Worm (Caenorhabditis elegans) whole organism, midembryonic: ENCODE data around the gene T10C6.15.
A peak's percentile ranks its signal among the peaks of the same experiment; 100 is the strongest.

ENCODE experiments used
- T22C8.4 ChIP-seq: fragments of 200-800 bp; sonication (Bioruptor generic); IDR thresholded peaks from 2 replicates; pipeline ENCODE4 v1.3.6; 2022; ENCODE audit warnings: missing genetic modification characterization, missing compliant biosample characterization
- cog-1 ChIP-seq: sonication (generic microtip); optimal IDR thresholded peaks from 2 replicates; lab custom pipeline; 2016; ENCODE audit warnings: missing genetic modification characterization, missing compliant biosample characterization
- flt-1 ChIP-seq: fragments of 200-800 bp; sonication (Bioruptor generic); IDR thresholded peaks from 2 replicates; pipeline ENCODE4 v1.3.6; 2022; ENCODE audit warnings: missing genetic modification characterization, missing compliant biosample characterization
- klf-2 ChIP-seq: fragments of 200-800 bp; sonication (Bioruptor generic); conservative IDR thresholded peaks from 2 replicates; pipeline ENCODE4 v1.3.6; 2022; ENCODE audit warnings: missing genetic modification reagents, missing genetic modification characterization, missing compliant biosample characterization
- med-1 ChIP-seq: sonication (generic microtip); optimal IDR thresholded peaks from 2 replicates; lab custom pipeline; 2017; ENCODE audit warnings: missing genetic modification characterization, mild to moderate bottlenecking, missing compliant biosample characterization, antibody characterized with exemption, missing genetic modification reagents; ENCODE audit not compliant: insufficient read depth
- ref-1 ChIP-seq: fragments of 200-800 bp; sonication (Bioruptor generic); conservative IDR thresholded peaks from 2 replicates; pipeline ENCODE4 v1.3.6; 2022; ENCODE audit warnings: missing genetic modification reagents, missing genetic modification characterization, missing compliant biosample characterization
- tab-1 ChIP-seq: fragments of 200-800 bp; sonication (Bioruptor generic); IDR thresholded peaks from 2 replicates; pipeline ENCODE4 v1.3.6; 2022; ENCODE audit warnings: missing genetic modification characterization, missing compliant biosample characterization
- ztf-23 ChIP-seq: fragments of 200-800 bp; sonication (Bioruptor generic); IDR thresholded peaks from 2 replicates; pipeline ENCODE4 v1.3.6; 2022; ENCODE audit warnings: missing genetic modification reagents, missing genetic modification characterization, missing compliant biosample characterization
- ztf-29 ChIP-seq: fragments of 200-800 bp; sonication (Bioruptor generic); IDR thresholded peaks from 2 replicates; pipeline ENCODE4 v1.3.6; 2022; ENCODE audit warnings: missing genetic modification reagents, missing genetic modification characterization, missing compliant biosample characterization

T10C6.15 gene

DNA sequence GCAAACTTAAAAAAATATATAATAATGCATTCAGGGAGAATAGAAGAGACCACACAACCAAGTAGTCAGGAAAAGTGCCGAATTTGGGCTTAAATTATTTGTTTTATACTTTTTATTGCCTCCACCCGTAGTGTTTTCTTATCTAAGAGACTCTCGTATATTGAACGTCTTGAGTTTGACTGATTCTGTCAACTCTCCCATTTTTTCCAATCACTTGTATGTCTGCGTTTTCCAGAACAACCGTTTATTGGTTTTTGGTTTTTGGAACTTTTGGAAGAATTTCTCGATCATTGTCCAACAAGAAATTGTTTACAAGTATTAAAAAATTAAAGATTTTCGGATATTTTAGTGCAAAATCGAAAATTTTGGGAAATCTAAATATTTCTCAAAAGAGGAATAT is 2.1 kb downstream of the T10C6.15 start:
- TF ChIP-seq ref-1 (GFP tag; lab: Robert Waterston, UW) (no peak), tab-1 (GFP tag; lab: Robert Waterston, UW) (no peak), ztf-29 (GFP tag; lab: Robert Waterston, UW) (no peak), T22C8.4 (GFP tag; lab: Robert Waterston, UW) (no peak), cog-1 (no peak), flt-1 (GFP tag; lab: Robert Waterston, UW) (no peak)

DNA sequence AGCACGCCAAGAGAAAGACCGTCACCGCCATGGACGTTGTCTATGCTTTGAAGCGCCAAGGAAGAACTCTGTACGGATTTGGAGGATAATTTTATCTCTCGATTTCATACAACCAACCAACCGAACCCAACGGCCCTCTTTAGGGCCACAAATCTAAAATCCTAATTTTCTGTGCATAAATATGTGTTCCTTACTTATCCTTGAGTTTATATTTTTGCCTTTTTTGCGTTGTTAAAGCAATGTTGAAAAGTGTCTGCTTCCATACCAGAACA is 3.1 kb downstream of the T10C6.15 start:
- TF ChIP-seq ztf-29 (GFP tag; lab: Robert Waterston, UW), result no peak
- TF ChIP-seq cog-1, result no peak
- no peak for TF ChIP-seq tab-1 (GFP tag; lab: Robert Waterston, UW)
- no peak for TF ChIP-seq ztf-23 (GFP tag; lab: Robert Waterston, UW)
- no peak for TF ChIP-seq ref-1 (GFP tag; lab: Robert Waterston, UW)
- no peak for TF ChIP-seq med-1 (GFP tag; lab: Kevin White, UChicago)

DNA sequence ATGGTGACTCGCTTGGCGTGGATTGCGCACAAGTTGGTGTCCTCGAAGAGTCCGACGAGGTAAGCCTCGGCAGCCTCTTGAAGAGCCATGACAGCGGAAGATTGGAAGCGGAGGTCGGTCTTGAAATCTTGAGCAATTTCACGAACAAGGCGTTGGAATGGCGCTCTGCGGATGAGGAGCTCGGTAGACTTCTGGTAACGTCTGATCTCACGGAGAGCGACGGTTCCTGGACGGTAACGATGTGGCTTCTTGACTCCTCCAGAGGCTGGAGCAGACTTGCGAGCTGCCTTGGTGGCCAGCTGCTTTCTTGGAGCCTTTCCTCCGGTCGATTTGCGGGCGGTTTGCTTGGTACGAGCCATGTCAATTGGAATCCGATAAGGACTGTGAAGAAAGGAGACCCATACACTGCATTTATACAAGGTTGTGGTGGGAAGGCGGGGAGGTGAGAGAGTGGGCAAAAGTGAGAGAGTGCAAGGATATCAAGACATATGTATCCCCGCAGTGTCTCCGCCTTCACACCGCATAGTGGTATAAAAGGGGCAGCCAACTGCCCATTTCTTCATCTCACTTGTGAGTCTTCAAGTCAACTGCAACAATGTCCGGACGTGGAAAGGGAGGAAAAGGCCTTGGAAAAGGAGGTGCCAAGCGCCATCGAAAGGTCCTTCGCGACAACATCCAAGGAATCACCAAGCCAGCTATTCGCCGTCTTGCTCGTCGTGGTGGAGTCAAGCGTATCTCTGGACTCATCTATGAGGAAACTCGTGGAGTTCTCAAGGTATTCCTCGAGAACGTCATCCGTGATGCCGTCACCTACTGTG is 3.6 kb downstream of the T10C6.15 start, which contains the start of the genes his-2 and his-1:
Gene his-2 (minus strand): TSS at position 359 of the 818 bp plus-strand sequence.
Gene his-1 (plus strand): TSS at position 596 of the 818 bp plus-strand sequence.
- 0 out of 2 replicates have a peak, but pooled peaks have one; percentile 3 for TF ChIP-seq klf-2 (GFP tag; lab: Robert Waterston, UW)
- 0 out of 2 replicates have a peak, but pooled peaks have one; percentile 35 for TF ChIP-seq ztf-23 (GFP tag; lab: Robert Waterston, UW)
- TF ChIP-seq flt-1 (GFP tag; lab: Robert Waterston, UW), result peak; percentile 81

DNA sequence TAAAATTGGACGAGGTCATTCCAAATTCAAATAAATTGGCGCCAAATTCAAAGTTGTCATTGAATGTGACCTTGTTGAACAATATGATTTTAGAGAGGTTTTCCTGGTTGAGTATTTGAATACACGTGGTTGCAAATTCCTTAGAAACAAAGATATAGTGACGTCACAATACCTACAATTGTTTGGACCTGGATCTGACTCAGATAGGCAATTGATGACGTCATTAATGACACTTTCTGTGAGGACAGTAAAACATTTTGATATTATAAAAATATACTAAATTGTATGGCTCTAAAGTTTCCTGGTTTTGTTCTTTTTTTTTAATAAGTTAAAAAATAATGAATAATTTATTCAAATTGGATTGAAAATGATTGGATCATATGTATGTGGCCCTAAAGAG is 4.3 kb downstream of the T10C6.15 start:
- no peak for TF ChIP-seq flt-1 (GFP tag; lab: Robert Waterston, UW)
- no peak for TF ChIP-seq tab-1 (GFP tag; lab: Robert Waterston, UW)
- no peak for TF ChIP-seq med-1 (GFP tag; lab: Kevin White, UChicago)
- no peak for TF ChIP-seq ztf-29 (GFP tag; lab: Robert Waterston, UW)
- no peak for TF ChIP-seq ref-1 (GFP tag; lab: Robert Waterston, UW)
- no peak for TF ChIP-seq T22C8.4 (GFP tag; lab: Robert Waterston, UW)
- no peak for TF ChIP-seq ztf-23 (GFP tag; lab: Robert Waterston, UW)
- TF ChIP-seq klf-2 (GFP tag; lab: Robert Waterston, UW), result no peak
- TF ChIP-seq cog-1, result no peak

DNA sequence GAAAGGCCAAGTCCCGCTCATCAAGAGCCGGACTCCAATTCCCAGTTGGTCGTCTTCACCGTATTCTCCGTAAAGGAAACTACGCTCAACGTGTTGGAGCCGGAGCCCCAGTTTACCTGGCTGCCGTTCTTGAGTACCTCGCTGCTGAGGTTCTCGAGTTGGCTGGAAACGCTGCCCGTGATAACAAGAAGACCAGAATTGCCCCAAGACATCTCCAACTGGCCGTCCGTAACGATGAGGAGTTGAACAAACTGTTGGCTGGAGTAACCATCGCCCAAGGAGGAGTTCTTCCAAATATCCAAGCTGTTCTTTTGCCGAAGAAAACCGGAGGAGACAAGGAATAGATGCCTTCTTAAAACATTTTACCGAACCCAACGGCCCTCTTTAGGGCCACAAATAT is 4.9 kb downstream of the T10C6.15 start:
- TF ChIP-seq flt-1 (GFP tag; lab: Robert Waterston, UW), result peak; percentile 25

DNA sequence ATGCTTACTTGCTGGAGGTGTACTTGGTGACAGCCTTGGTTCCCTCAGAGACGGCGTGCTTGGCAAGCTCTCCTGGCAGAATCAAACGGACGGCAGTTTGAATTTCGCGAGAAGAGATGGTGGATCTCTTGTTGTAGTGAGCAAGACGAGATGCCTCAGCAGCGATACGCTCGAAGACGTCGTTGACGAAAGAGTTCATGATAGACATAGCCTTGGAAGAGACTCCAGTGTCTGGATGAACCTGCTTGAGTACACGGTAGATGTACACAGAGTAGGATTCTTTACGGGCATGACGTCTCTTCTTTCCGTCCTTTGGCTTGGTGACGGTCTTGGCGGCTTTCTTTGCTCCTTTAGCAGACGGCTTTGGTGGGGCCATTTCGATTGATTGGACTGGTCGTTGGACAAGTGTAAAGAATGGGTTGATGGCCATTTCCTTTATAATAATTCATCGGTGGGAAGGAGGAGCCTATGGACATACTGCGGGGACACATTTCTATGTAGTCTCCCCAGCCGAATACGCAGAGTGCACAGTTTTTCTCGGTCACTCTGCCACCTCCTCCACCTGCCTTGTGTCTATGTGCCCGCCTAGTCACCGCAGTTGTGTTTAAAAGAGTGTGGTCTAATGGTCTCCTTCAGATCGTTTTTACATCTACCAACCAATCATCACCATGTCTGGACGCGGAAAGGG is 5.5 kb downstream of the T10C6.15 start, which contains the start of the genes his-4 and his-3:
Gene his-4 (minus strand): TSS at position 376 of the 688 bp plus-strand sequence.
Gene his-3 (plus strand): TSS at position 669 of the 688 bp plus-strand sequence.
- TF ChIP-seq flt-1 (GFP tag; lab: Robert Waterston, UW) (peak; percentile 64; the same call in 1 of the 2 replicates), T22C8.4 (GFP tag; lab: Robert Waterston, UW) (peak; percentile 12; the same call in 1 of the 2 replicates), cog-1 (peak; percentile 31), ztf-29 (GFP tag; lab: Robert Waterston, UW) (peak; percentile 76), ref-1 (GFP tag; lab: Robert Waterston, UW) (0 out of 2 replicates have a peak, but pooled peaks have one; percentile 7)

DNA sequence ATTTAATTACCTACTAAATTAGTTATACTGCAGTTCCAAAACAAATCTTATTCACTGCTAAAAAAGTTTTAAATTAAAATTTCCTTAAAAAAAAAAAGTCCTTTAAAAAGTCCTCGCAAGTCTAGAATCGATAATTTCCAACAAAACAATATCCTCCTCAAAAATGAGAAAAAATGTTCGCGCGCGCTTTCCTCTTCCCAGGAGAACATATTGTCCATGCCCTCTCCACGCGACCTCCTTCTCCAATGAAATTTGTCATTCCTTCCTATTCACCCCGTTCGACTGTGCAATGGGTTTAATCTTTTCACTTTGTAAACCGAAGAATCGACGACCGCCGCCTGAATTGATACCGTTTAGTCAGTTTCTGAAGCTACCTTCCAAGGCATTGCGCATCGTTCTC is 9.6 kb downstream of the T10C6.15 start, which contains the start of gene T10C6.10:
Gene T10C6.10 (plus strand): TSS at position 248 of the 400 bp plus-strand sequence.
- no peak for TF ChIP-seq ref-1 (GFP tag; lab: Robert Waterston, UW)
- no peak for TF ChIP-seq ztf-29 (GFP tag; lab: Robert Waterston, UW)
- no peak for TF ChIP-seq cog-1
- TF ChIP-seq klf-2 (GFP tag; lab: Robert Waterston, UW), result no peak

ce11 chrV:16033491-16033890 is 12.2 kb downstream of the T10C6.15 start:
- TF ChIP-seq T22C8.4 (GFP tag; lab: Robert Waterston, UW) (no peak), flt-1 (GFP tag; lab: Robert Waterston, UW) (no peak), ztf-29 (GFP tag; lab: Robert Waterston, UW) (no peak), ztf-23 (GFP tag; lab: Robert Waterston, UW) (no peak), klf-2 (GFP tag; lab: Robert Waterston, UW) (no peak), ref-1 (GFP tag; lab: Robert Waterston, UW) (no peak), med-1 (GFP tag; lab: Kevin White, UChicago) (no peak), cog-1 (no peak), tab-1 (GFP tag; lab: Robert Waterston, UW) (no peak)

ce11 chrV:16032761-16033160 is 13.0 kb downstream of the T10C6.15 start, which contains the start of gene T10C6.16:
Gene T10C6.16, minus strand, starts transcription at chrV:16033005.
- TF ChIP-seq ref-1 (GFP tag; lab: Robert Waterston, UW) (no peak), T22C8.4 (GFP tag; lab: Robert Waterston, UW) (no peak), flt-1 (GFP tag; lab: Robert Waterston, UW) (no peak), cog-1 (no peak), med-1 (GFP tag; lab: Kevin White, UChicago) (no peak), ztf-23 (GFP tag; lab: Robert Waterston, UW) (no peak), klf-2 (GFP tag; lab: Robert Waterston, UW) (no peak), tab-1 (GFP tag; lab: Robert Waterston, UW) (no peak)
